Worm (Caenorhabditis elegans) whole organism, mixed stage, embryonic: ENCODE measurements around the gene spp-5.
A peak's percentile ranks its signal among the peaks of the same experiment; 100 is the strongest.

Experiments used
- M03D4.4 ChIP-seq: sonication (generic microtip); optimal IDR thresholded peaks from 2 replicates; lab custom pipeline; 2017; ENCODE audit warnings: mild to moderate bottlenecking, missing genetic modification characterization, missing compliant biosample characterization
- bed-3 ChIP-seq: fragments of 200-800 bp; sonication (Bioruptor generic); optimal IDR thresholded peaks from 3 replicates; lab custom pipeline; 2018; ENCODE audit warnings: mild to moderate bottlenecking, missing genetic modification characterization, moderate library complexity, missing compliant biosample characterization
- blmp-1 ChIP-seq: fragments of 150-350 bp; optimal IDR thresholded peaks from 2 replicates; lab custom pipeline; 2014; ENCODE audit warnings: missing biosample characterization, missing genetic modification characterization
- ceh-83 ChIP-seq: fragments of 200-800 bp; sonication (Bioruptor generic); optimal IDR thresholded peaks from 2 replicates; lab custom pipeline; 2018; ENCODE audit warnings: mild to moderate bottlenecking, missing genetic modification characterization, missing compliant biosample characterization
- ces-1 ChIP-seq: fragments of 150-350 bp; optimal IDR thresholded peaks from 2 replicates; lab custom pipeline; 2014; ENCODE audit warnings: missing biosample characterization, missing genetic modification reagents, missing genetic modification characterization
- cnd-1 ChIP-seq: fragments of 200-800 bp; sonication (Bioruptor generic); optimal IDR thresholded peaks from 2 replicates; lab custom pipeline; 2018; ENCODE audit warnings: mild to moderate bottlenecking, missing genetic modification characterization, missing compliant biosample characterization
- drap-1 ChIP-seq: fragments of 200-800 bp; sonication (Bioruptor generic); optimal IDR thresholded peaks from 3 replicates; lab custom pipeline; 2018; ENCODE audit warnings: mild to moderate bottlenecking, missing genetic modification characterization, missing compliant biosample characterization
- elt-1 ChIP-seq: sonication (generic microtip); optimal IDR thresholded peaks from 2 replicates; lab custom pipeline; 2017; ENCODE audit warnings: missing genetic modification characterization, mild to moderate bottlenecking, missing compliant biosample characterization, antibody characterized with exemption, moderate library complexity, borderline replicate concordance; ENCODE audit not compliant: insufficient read depth
- elt-3 ChIP-seq: fragments of 150-350 bp; optimal IDR thresholded peaks from 2 replicates; lab custom pipeline; 2014; ENCODE audit warnings: missing biosample characterization, missing genetic modification characterization
- flh-1 ChIP-seq: fragments of 200-800 bp; sonication (Bioruptor generic); optimal IDR thresholded peaks from 2 replicates; lab custom pipeline; 2018; ENCODE audit warnings: mild to moderate bottlenecking, missing genetic modification characterization, moderate library complexity, missing compliant biosample characterization
- ham-2 ChIP-seq: fragments of 200-800 bp; sonication (Bioruptor generic); optimal IDR thresholded peaks from 2 replicates; lab custom pipeline; 2018; ENCODE audit warnings: mild to moderate bottlenecking, missing genetic modification characterization, missing compliant biosample characterization
- hlh-1 ChIP-seq: fragments of 150-350 bp; optimal IDR thresholded peaks from 2 replicates; lab custom pipeline; 2014; ENCODE audit warnings: missing biosample characterization, missing genetic modification reagents, missing genetic modification characterization
- lin-13 ChIP-seq: fragments of 150-350 bp; optimal IDR thresholded peaks from 2 replicates; lab custom pipeline; 2014; ENCODE audit warnings: missing biosample characterization, missing genetic modification characterization
- lin-32 ChIP-seq: fragments of 200-800 bp; sonication (Bioruptor generic); optimal IDR thresholded peaks from 2 replicates; lab custom pipeline; 2018; ENCODE audit warnings: mild to moderate bottlenecking, missing genetic modification characterization, missing compliant biosample characterization
- lsy-2 ChIP-seq: fragments of 150-350 bp; optimal IDR thresholded peaks from 2 replicates; lab custom pipeline; 2014; ENCODE audit warnings: missing biosample characterization, missing genetic modification characterization
- mab-5 ChIP-seq: fragments of 150-350 bp; optimal IDR thresholded peaks from 2 replicates; lab custom pipeline; 2014; ENCODE audit warnings: missing biosample characterization, missing genetic modification characterization
- mep-1 ChIP-seq: fragments of 150-350 bp; optimal IDR thresholded peaks from 2 replicates; lab custom pipeline; 2017; ENCODE audit warnings: missing biosample characterization, missing genetic modification reagents, missing genetic modification characterization, inconsistent platforms
- mls-2 ChIP-seq: sonication (generic microtip); optimal IDR thresholded peaks from 2 replicates; lab custom pipeline; 2016; ENCODE audit warnings: mild to moderate bottlenecking, missing genetic modification characterization, moderate library complexity, missing compliant biosample characterization
- nhr-12 ChIP-seq: fragments of 150-350 bp; optimal IDR thresholded peaks from 2 replicates; lab custom pipeline; 2014; ENCODE audit warnings: missing biosample characterization, missing genetic modification characterization
- nhr-2 ChIP-seq: fragments of 150-350 bp; optimal IDR thresholded peaks from 2 replicates; lab custom pipeline; 2014; ENCODE audit warnings: missing biosample characterization, missing genetic modification characterization
- nhr-237 ChIP-seq: fragments of 150-350 bp; optimal IDR thresholded peaks from 2 replicates; lab custom pipeline; 2014; ENCODE audit warnings: missing biosample characterization, missing genetic modification characterization
- nhr-28 ChIP-seq: fragments of 150-350 bp; optimal IDR thresholded peaks from 2 replicates; lab custom pipeline; 2014; ENCODE audit warnings: missing biosample characterization, missing genetic modification characterization
- nhr-76 ChIP-seq: sonication (generic microtip); optimal IDR thresholded peaks from 2 replicates; lab custom pipeline; 2017; ENCODE audit warnings: missing biosample characterization, missing genetic modification characterization
- pha-4 ChIP-seq: fragments of 150-350 bp; optimal IDR thresholded peaks from 2 replicates; lab custom pipeline; 2018; ENCODE audit warnings: missing biosample characterization, missing genetic modification reagents, missing genetic modification characterization
- sem-2 ChIP-seq: fragments of 200-800 bp; sonication (Bioruptor generic); optimal IDR thresholded peaks from 2 replicates; lab custom pipeline; 2018; ENCODE audit warnings: mild to moderate bottlenecking, missing genetic modification characterization, missing compliant biosample characterization
- snpc-4 ChIP-seq: fragments of 150-350 bp; optimal IDR thresholded peaks from 2 replicates; lab custom pipeline; 2014; ENCODE audit warnings: missing biosample characterization, missing genetic modification characterization
- sptf-1 ChIP-seq: sonication (generic microtip); optimal IDR thresholded peaks from 2 replicates; lab custom pipeline; 2017; ENCODE audit warnings: mild to moderate bottlenecking, missing genetic modification characterization, moderate library complexity, missing compliant biosample characterization
- tbx-8 ChIP-seq: fragments of 200-800 bp; sonication (Bioruptor generic); optimal IDR thresholded peaks from 2 replicates; lab custom pipeline; 2018; ENCODE audit warnings: mild to moderate bottlenecking, missing genetic modification characterization, moderate library complexity, missing compliant biosample characterization
- unc-120 ChIP-seq: sonication (generic microtip); optimal IDR thresholded peaks from 2 replicates; lab custom pipeline; 2017; ENCODE audit warnings: missing genetic modification characterization, missing compliant biosample characterization; ENCODE audit not compliant: poor library complexity, severe bottlenecking
- unc-39 ChIP-seq: fragments of 150-350 bp; optimal IDR thresholded peaks from 2 replicates; lab custom pipeline; 2014; ENCODE audit warnings: missing biosample characterization, missing genetic modification characterization
- unc-62 ChIP-seq: fragments of 150-350 bp; optimal IDR thresholded peaks from 2 replicates; lab custom pipeline; 2014; ENCODE audit warnings: missing biosample characterization, missing genetic modification reagents, missing genetic modification characterization
- zip-8 ChIP-seq: fragments of 150-350 bp; optimal IDR thresholded peaks from 2 replicates; lab custom pipeline; 2014; ENCODE audit warnings: missing biosample characterization, missing genetic modification characterization
- ztf-11 ChIP-seq: fragments of 150-350 bp; optimal IDR thresholded peaks from 2 replicates; lab custom pipeline; 2014; ENCODE audit warnings: missing biosample characterization, missing genetic modification characterization

The spp-5 gene

ce11 chrX:7311870-7312269, 8.3 kb downstream of the spp-5 start:
- no peak for TF ChIP-seq nhr-12 (tag; lab: Kevin White, UChicago)

DNA sequence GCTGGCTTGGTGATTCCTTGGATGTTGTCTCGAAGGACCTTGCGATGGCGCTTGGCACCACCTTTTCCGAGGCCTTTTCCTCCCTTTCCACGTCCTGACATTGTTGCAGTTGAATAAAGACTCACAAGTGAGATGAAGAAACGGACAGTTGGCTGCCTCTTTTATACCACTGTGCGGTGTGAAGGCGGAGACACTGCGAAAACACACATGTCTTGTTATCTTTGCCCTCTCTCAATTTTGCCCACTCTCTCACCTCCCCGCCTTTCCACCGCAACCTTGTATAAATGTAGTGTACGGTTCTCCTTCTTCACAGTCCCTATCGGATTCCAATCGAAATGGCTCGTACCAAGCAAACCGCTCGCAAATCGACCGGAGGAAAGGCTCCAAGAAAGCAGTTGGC, 10.4 kb downstream of the spp-5 start, which contains the start of the genes his-38 and his-40:
Gene his-38, minus strand, starts transcription at position 101 of the 400 bp plus-strand sequence.
Gene his-40, plus strand, starts transcription at position 336 of the 400 bp plus-strand sequence.
- no peak for TF ChIP-seq hlh-1 (tag; lab: Kevin White, UChicago)
- TF ChIP-seq pha-4 (tag; lab: Kevin White, UChicago) = no peak
- TF ChIP-seq ham-2 (GFP tag; lab: Kevin White, UChicago) = no peak
- no peak for TF ChIP-seq elt-1 (tag; lab: Kevin White, UChicago)
- no peak for TF ChIP-seq ces-1 (GFP tag; lab: Kevin White, UChicago)
- TF ChIP-seq nhr-12 (tag; lab: Kevin White, UChicago) = no peak
- TF ChIP-seq nhr-2 (tag; lab: Kevin White, UChicago) = no peak
- no peak for TF ChIP-seq mab-5
- TF ChIP-seq lin-32 = no peak
- TF ChIP-seq ceh-83 (GFP tag; lab: Kevin White, UChicago) = no peak
- TF ChIP-seq M03D4.4 (tag; lab: Kevin White, UChicago) = no peak

- no peak for TF ChIP-seq ceh-83 (GFP tag; lab: Kevin White, UChicago)
- no peak for TF ChIP-seq flh-1
- no peak for TF ChIP-seq cnd-1 (tag; lab: Kevin White, UChicago)
- no peak for TF ChIP-seq blmp-1 (tag; lab: Kevin White, UChicago)
- TF ChIP-seq ces-1 (GFP tag; lab: Kevin White, UChicago) = peak; percentile 7
- TF ChIP-seq sem-2 (GFP tag; lab: Kevin White, UChicago) = no peak
- no peak for TF ChIP-seq zip-8
- TF ChIP-seq nhr-2 (tag; lab: Kevin White, UChicago) = peak; percentile 31
- no peak for TF ChIP-seq lsy-2
- TF ChIP-seq elt-1 (tag; lab: Kevin White, UChicago) = no peak
- no peak for TF ChIP-seq ham-2 (GFP tag; lab: Kevin White, UChicago)
- TF ChIP-seq mab-5 = no peak
- no peak for TF ChIP-seq sptf-1
- TF ChIP-seq nhr-237 (tag; lab: Kevin White, UChicago) = no peak
- peak; percentile 17 for TF ChIP-seq pha-4 (tag; lab: Kevin White, UChicago)
- TF ChIP-seq hlh-1 (tag; lab: Kevin White, UChicago) = no peak
- no peak for TF ChIP-seq elt-3
- no peak for TF ChIP-seq lin-13 (tag; lab: Kevin White, UChicago)
- no peak for TF ChIP-seq unc-39 (tag; lab: Kevin White, UChicago)
- TF ChIP-seq M03D4.4 (tag; lab: Kevin White, UChicago) = no peak
- no peak for TF ChIP-seq bed-3 (GFP tag; lab: Kevin White, UChicago)
- no peak for TF ChIP-seq ztf-11
- peak; percentile 57 for TF ChIP-seq unc-120
- no peak for TF ChIP-seq mls-2
- TF ChIP-seq snpc-4 (tag; lab: Kevin White, UChicago) = no peak
- no peak for TF ChIP-seq nhr-12 (tag; lab: Kevin White, UChicago)
- no peak for TF ChIP-seq drap-1
- TF ChIP-seq nhr-28 = no peak
- no peak for TF ChIP-seq lin-32
- no peak for TF ChIP-seq mep-1
- no peak for TF ChIP-seq unc-62 (GFP tag; lab: Kevin White, UChicago)
Measured at ce11 chrX:7306434-7306833, 13.7 kb downstream of the spp-5 start.

DNA sequence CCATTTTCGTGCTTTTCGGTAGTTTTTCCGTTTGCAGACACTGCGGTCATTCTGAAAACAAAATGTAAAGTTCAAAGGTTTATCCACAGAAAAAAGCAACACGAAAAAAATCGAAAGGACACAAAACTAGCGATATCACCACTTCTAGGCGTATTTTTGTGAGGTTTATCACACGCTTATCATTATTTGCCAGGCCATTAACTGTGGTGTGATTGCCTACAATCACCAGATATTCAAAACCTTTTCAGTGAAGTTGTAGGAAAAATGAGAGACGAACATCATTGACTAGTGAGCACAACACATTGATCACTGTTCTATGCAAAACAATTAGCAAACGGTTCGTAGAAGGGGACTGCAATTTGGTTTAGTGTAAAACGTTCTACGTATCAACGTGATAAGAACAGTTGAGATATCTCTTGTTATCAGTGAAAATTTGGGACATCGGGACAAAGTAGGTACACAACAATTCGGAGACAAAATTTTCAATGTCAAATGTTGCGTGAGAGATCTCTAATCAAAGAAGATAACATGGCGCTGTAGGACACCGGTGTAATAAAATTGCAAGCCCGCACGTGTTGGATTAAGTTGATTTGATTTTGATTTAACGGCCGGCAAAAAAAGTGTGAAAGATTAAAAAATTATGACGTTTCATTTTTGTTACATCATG, 14.5 kb downstream of the spp-5 start, which contains the start of gene sur-5:
Gene sur-5, minus strand, starts transcription at position 51 of the 667 bp plus-strand sequence.
- TF ChIP-seq elt-1 (tag; lab: Kevin White, UChicago) = peak; percentile 59
- peak; percentile 52 for TF ChIP-seq elt-3
- TF ChIP-seq mep-1 = no peak
- TF ChIP-seq nhr-237 (tag; lab: Kevin White, UChicago) = no peak
- peak; percentile 45 for TF ChIP-seq hlh-1 (tag; lab: Kevin White, UChicago)

ce11 chrX:7303115-7303514, 17.0 kb downstream of the spp-5 start:
- TF ChIP-seq lsy-2 = no peak
- no peak for TF ChIP-seq zip-8
- no peak for TF ChIP-seq mep-1
- TF ChIP-seq unc-120 = no peak
- no peak for TF ChIP-seq blmp-1 (tag; lab: Kevin White, UChicago)
- TF ChIP-seq lin-13 (tag; lab: Kevin White, UChicago) = no peak
- TF ChIP-seq ceh-83 (GFP tag; lab: Kevin White, UChicago) = no peak
- no peak for TF ChIP-seq flh-1
- TF ChIP-seq tbx-8 = no peak
- TF ChIP-seq mab-5 = no peak
- no peak for TF ChIP-seq nhr-12 (tag; lab: Kevin White, UChicago)
- TF ChIP-seq elt-3 = no peak
- TF ChIP-seq unc-39 (tag; lab: Kevin White, UChicago) = no peak
- TF ChIP-seq cnd-1 (tag; lab: Kevin White, UChicago) = no peak
- TF ChIP-seq drap-1 = no peak
- TF ChIP-seq nhr-76 (tag; lab: Kevin White, UChicago) = no peak
- no peak for TF ChIP-seq ham-2 (GFP tag; lab: Kevin White, UChicago)
